Worm (Caenorhabditis elegans) whole organism, young adult: ENCODE data around the gene sdz-1.

Source experiments
- B0019.2 ChIP-seq: fragments of 200-800 bp; sonication (Bioruptor generic); conservative IDR thresholded peaks from 2 replicates; pipeline ENCODE4 v1.3.6; 2022; ENCODE audit warnings: missing genetic modification reagents, missing genetic modification characterization, missing compliant biosample characterization
- B0261.1 ChIP-seq: sonication (generic microtip); optimal IDR thresholded peaks from 2 replicates; lab custom pipeline; 2016; ENCODE audit warnings: mild to moderate bottlenecking, missing genetic modification characterization, moderate library complexity, missing compliant biosample characterization
- F10E7.11 ChIP-seq: sonication (generic microtip); optimal IDR thresholded peaks from 2 replicates; lab custom pipeline; 2017; ENCODE audit warnings: mild to moderate bottlenecking, missing genetic modification characterization, moderate library complexity, missing compliant biosample characterization
- F33H1.4 ChIP-seq: fragments of 200-800 bp; sonication (Bioruptor generic); IDR thresholded peaks from 2 replicates; pipeline ENCODE4 v1.3.6; 2022; ENCODE audit warnings: missing genetic modification reagents, missing genetic modification characterization, missing compliant biosample characterization
- F49E8.2 ChIP-seq: sonication (generic microtip); optimal IDR thresholded peaks from 3 replicates; lab custom pipeline; 2017; ENCODE audit warnings: missing genetic modification characterization, mild to moderate bottlenecking, missing compliant biosample characterization, antibody characterized with exemption, moderate library complexity; ENCODE audit not compliant: insufficient read depth
- F57C9.4 ChIP-seq: sonication (generic microtip); optimal IDR thresholded peaks from 2 replicates; lab custom pipeline; 2017; ENCODE audit warnings: mild to moderate bottlenecking, missing genetic modification characterization, missing compliant biosample characterization
- K11D2.4 ChIP-seq: fragments of 200-800 bp; sonication (Bioruptor generic); IDR thresholded peaks from 2 replicates; pipeline ENCODE4 v1.3.6; 2022; ENCODE audit warnings: missing genetic modification reagents, missing genetic modification characterization, missing compliant biosample characterization
- K12H6.12 ChIP-seq: fragments of 200-800 bp; sonication (Bioruptor generic); optimal IDR thresholded peaks from 2 replicates; lab custom pipeline; 2018; ENCODE audit warnings: mild to moderate bottlenecking, missing genetic modification characterization, missing compliant biosample characterization
- T07F8.4 ChIP-seq: sonication (generic microtip); optimal IDR thresholded peaks from 2 replicates; lab custom pipeline; 2016; ENCODE audit warnings: mild to moderate bottlenecking, missing genetic modification characterization, moderate library complexity, missing compliant biosample characterization
- Y53G8AR.9 ChIP-seq: fragments of 200-800 bp; sonication (Bioruptor generic); conservative IDR thresholded peaks from 2 replicates; pipeline ENCODE4 v1.3.6; 2022; ENCODE audit warnings: missing genetic modification reagents, missing genetic modification characterization, missing compliant biosample characterization
- Y56A3A.18 ChIP-seq: fragments of 200-800 bp; sonication (Bioruptor generic); IDR thresholded peaks from 2 replicates; pipeline ENCODE4 v1.3.6; 2022; ENCODE audit warnings: missing genetic modification reagents, missing genetic modification characterization, missing compliant biosample characterization
- aptf-3 ChIP-seq: fragments of 200-800 bp; sonication (Bioruptor generic); IDR thresholded peaks from 2 replicates; pipeline ENCODE4 v1.3.6; 2022; ENCODE audit warnings: missing genetic modification characterization, missing compliant biosample characterization
- atf-7 ChIP-seq: sonication (generic microtip); optimal IDR thresholded peaks from 2 replicates; lab custom pipeline; 2017; ENCODE audit warnings: mild to moderate bottlenecking, missing genetic modification characterization, missing compliant biosample characterization
- athp-1 ChIP-seq: sonication (generic microtip); optimal IDR thresholded peaks from 2 replicates; lab custom pipeline; 2017; ENCODE audit warnings: mild to moderate bottlenecking, missing genetic modification characterization, missing compliant biosample characterization
- bed-1 ChIP-seq: fragments of 200-800 bp; sonication (Bioruptor generic); IDR thresholded peaks from 2 replicates; pipeline ENCODE4 v1.3.6; 2022; ENCODE audit warnings: missing genetic modification reagents, missing genetic modification characterization, missing compliant biosample characterization
- bed-2 ChIP-seq: fragments of 200-800 bp; sonication (Bioruptor generic); IDR thresholded peaks from 2 replicates; pipeline ENCODE4 v1.3.6; 2022; ENCODE audit warnings: missing genetic modification reagents, missing genetic modification characterization, missing compliant biosample characterization
- ccch-3 ChIP-seq: fragments of 200-800 bp; sonication (Bioruptor generic); optimal IDR thresholded peaks from 2 replicates; lab custom pipeline; 2018; ENCODE audit warnings: mild to moderate bottlenecking, missing genetic modification characterization, missing compliant biosample characterization
- ceh-100 ChIP-seq: fragments of 200-800 bp; sonication (Bioruptor generic); IDR thresholded peaks from 2 replicates; pipeline ENCODE4 v1.3.6; 2022; ENCODE audit warnings: missing genetic modification reagents, missing genetic modification characterization, missing compliant biosample characterization
- ceh-40 ChIP-seq: fragments of 200-800 bp; sonication (Bioruptor generic); IDR thresholded peaks from 2 replicates; pipeline ENCODE4 v1.3.6; 2022; ENCODE audit warnings: missing genetic modification characterization, missing compliant biosample characterization
- die-1 ChIP-seq: sonication (generic microtip); optimal IDR thresholded peaks from 2 replicates; lab custom pipeline; 2016; ENCODE audit warnings: missing genotype, mild to moderate bottlenecking, missing genetic modification characterization, missing compliant biosample characterization
- dox-1 ChIP-seq: fragments of 200-800 bp; sonication (Bioruptor generic); IDR thresholded peaks from 2 replicates; pipeline ENCODE4 v1.3.6; 2022; ENCODE audit warnings: missing genetic modification reagents, missing genetic modification characterization, missing compliant biosample characterization
- dpff-1 ChIP-seq: sonication (generic microtip); optimal IDR thresholded peaks from 2 replicates; lab custom pipeline; 2017; ENCODE audit warnings: mild to moderate bottlenecking, missing genetic modification characterization, missing compliant biosample characterization
- efl-1 ChIP-seq: fragments of 150-350 bp; optimal IDR thresholded peaks from 2 replicates; lab custom pipeline; 2014; ENCODE audit warnings: missing biosample characterization, missing genetic modification reagents, missing genetic modification characterization
- hlh-12 ChIP-seq: sonication (generic microtip); optimal IDR thresholded peaks from 2 replicates; lab custom pipeline; 2016; ENCODE audit warnings: missing genetic modification characterization, missing compliant biosample characterization
- hmg-20 ChIP-seq: fragments of 200-800 bp; sonication (Bioruptor generic); IDR thresholded peaks from 2 replicates; pipeline ENCODE4 v1.3.6; 2022; ENCODE audit warnings: missing genetic modification reagents, missing genetic modification characterization, missing compliant biosample characterization
- lin-26 ChIP-seq: fragments of 200-800 bp; sonication (Bioruptor generic); IDR thresholded peaks from 2 replicates; pipeline ENCODE4 v1.3.6; 2022; ENCODE audit warnings: missing genetic modification reagents, missing genetic modification characterization, missing compliant biosample characterization
- lin-40 ChIP-seq: sonication (generic microtip); optimal IDR thresholded peaks from 2 replicates; lab custom pipeline; 2016; ENCODE audit warnings: missing genetic modification characterization, mild to moderate bottlenecking, missing compliant biosample characterization, missing genotype, missing genetic modification reagents
- lir-1 ChIP-seq: fragments of 200-800 bp; sonication (Bioruptor generic); conservative IDR thresholded peaks from 2 replicates; pipeline ENCODE4 v1.3.6; 2022; ENCODE audit warnings: missing genetic modification reagents, missing genetic modification characterization, missing compliant biosample characterization
- madf-10 ChIP-seq: sonication (generic microtip); optimal IDR thresholded peaks from 2 replicates; lab custom pipeline; 2016; ENCODE audit warnings: mild to moderate bottlenecking, missing genetic modification characterization, missing compliant biosample characterization
- madf-6 ChIP-seq: fragments of 200-800 bp; sonication (Bioruptor generic); IDR thresholded peaks from 2 replicates; pipeline ENCODE4 v1.3.6; 2022; ENCODE audit warnings: missing genetic modification reagents, missing genetic modification characterization, missing compliant biosample characterization
- mcd-1 ChIP-seq: fragments of 200-800 bp; sonication (Bioruptor generic); IDR thresholded peaks from 2 replicates; pipeline ENCODE4 v1.3.6; 2022; ENCODE audit warnings: missing genetic modification reagents, missing genetic modification characterization, missing compliant biosample characterization
- mes-4 ChIP-seq: sonication (generic microtip); optimal IDR thresholded peaks from 2 replicates; lab custom pipeline; 2016; ENCODE audit warnings: missing genotype, missing genetic modification characterization, missing compliant biosample characterization
- mxl-1 ChIP-seq: sonication (generic microtip); optimal IDR thresholded peaks from 2 replicates; lab custom pipeline; 2016; ENCODE audit warnings: missing genetic modification characterization, missing compliant biosample characterization
- nfyb-1 ChIP-seq: fragments of 200-800 bp; sonication (Bioruptor generic); IDR thresholded peaks from 2 replicates; pipeline ENCODE4 v1.3.6; 2022; ENCODE audit warnings: missing genetic modification reagents, missing genetic modification characterization, missing compliant biosample characterization
- nhr-120 ChIP-seq: fragments of 200-800 bp; sonication (Bioruptor generic); IDR thresholded peaks from 2 replicates; pipeline ENCODE4 v1.3.6; 2022; ENCODE audit warnings: missing genetic modification characterization, missing compliant biosample characterization
- pbrm-1 ChIP-seq: fragments of 200-800 bp; sonication (Bioruptor generic); IDR thresholded peaks from 2 replicates; pipeline ENCODE4 v1.3.6; 2022; ENCODE audit warnings: missing genetic modification reagents, missing genetic modification characterization, missing compliant biosample characterization
- rec-8 ChIP-seq, 2 experiments: sonication (generic microtip); optimal IDR thresholded peaks; 2 replicates each; lab custom pipeline; 2016; ENCODE audit warnings: mild to moderate bottlenecking in 2 of 2, missing genetic modification characterization in 2 of 2, missing genetic modification reagents in 2 of 2, missing genotype in 2 of 2, missing biosample characterization in 1 of 2, missing compliant biosample characterization in 1 of 2, moderate library complexity in 1 of 2
- rpc-1 ChIP-seq, 2 experiments: fragments of 150-350 bp in 1 of 2; sonication (generic microtip) in 1 of 2; optimal IDR thresholded peaks; 2 replicates each; lab custom pipeline; 2014 to 2018; ENCODE audit warnings: missing biosample characterization in 1 of 2, missing genetic modification characterization in 1 of 2, missing genetic modification reagents in 1 of 2, missing genotype in 1 of 2
- sea-2 ChIP-seq: fragments of 200-800 bp; sonication (Bioruptor generic); IDR thresholded peaks from 2 replicates; pipeline ENCODE4 v1.3.6; 2022; ENCODE audit warnings: missing genetic modification characterization, missing compliant biosample characterization
- snpc-1.3 ChIP-seq: sonication (generic microtip); optimal IDR thresholded peaks from 2 replicates; lab custom pipeline; 2017; ENCODE audit warnings: missing genetic modification characterization, mild to moderate bottlenecking, missing compliant biosample characterization, antibody characterized with exemption, moderate library complexity, missing genotype, missing genetic modification reagents; ENCODE audit not compliant: insufficient read depth
- snpc-4 ChIP-seq, 5 experiments: fragments of 150-350 bp in 1 of 5; sonication (generic microtip) in 4 of 5; optimal IDR thresholded peaks; 2 replicates each; lab custom pipeline; 2014 to 2018; ENCODE audit warnings: missing genetic modification characterization in 5 of 5, missing biosample characterization in 3 of 5, antibody characterized with exemption in 2 of 5, mild to moderate bottlenecking in 2 of 5, missing compliant biosample characterization in 2 of 5, missing genotype in 2 of 5, moderate library complexity in 2 of 5, missing genetic modification reagents in 1 of 5
- xnd-1 ChIP-seq: sonication (generic microtip); optimal IDR thresholded peaks from 2 replicates; lab custom pipeline; 2016; ENCODE audit warnings: missing genotype, missing genetic modification reagents, missing genetic modification characterization, missing compliant biosample characterization
- zfh-2 ChIP-seq: fragments of 200-800 bp; sonication (Bioruptor generic); conservative IDR thresholded peaks from 2 replicates; pipeline ENCODE4 v1.3.6; 2022; ENCODE audit warnings: missing genetic modification reagents, missing genetic modification characterization, missing compliant biosample characterization
- zim-3 ChIP-seq: sonication (generic microtip); optimal IDR thresholded peaks from 2 replicates; lab custom pipeline; 2017; ENCODE audit warnings: mild to moderate bottlenecking, missing genetic modification characterization, moderate library complexity, missing compliant biosample characterization
- ztf-22 ChIP-seq: fragments of 200-800 bp; sonication (Bioruptor generic); optimal IDR thresholded peaks from 2 replicates; lab custom pipeline; 2018; ENCODE audit warnings: mild to moderate bottlenecking, missing genetic modification characterization, moderate library complexity, missing compliant biosample characterization
- ztf-26 ChIP-seq: sonication (generic microtip); optimal IDR thresholded peaks from 2 replicates; lab custom pipeline; 2017; ENCODE audit warnings: missing genetic modification characterization, missing compliant biosample characterization
- ztf-6 ChIP-seq: fragments of 200-800 bp; sonication (Bioruptor generic); IDR thresholded peaks from 2 replicates; pipeline ENCODE4 v1.3.6; 2022; ENCODE audit warnings: missing genetic modification reagents, missing genetic modification characterization, missing compliant biosample characterization

Gene sdz-1

DNA sequence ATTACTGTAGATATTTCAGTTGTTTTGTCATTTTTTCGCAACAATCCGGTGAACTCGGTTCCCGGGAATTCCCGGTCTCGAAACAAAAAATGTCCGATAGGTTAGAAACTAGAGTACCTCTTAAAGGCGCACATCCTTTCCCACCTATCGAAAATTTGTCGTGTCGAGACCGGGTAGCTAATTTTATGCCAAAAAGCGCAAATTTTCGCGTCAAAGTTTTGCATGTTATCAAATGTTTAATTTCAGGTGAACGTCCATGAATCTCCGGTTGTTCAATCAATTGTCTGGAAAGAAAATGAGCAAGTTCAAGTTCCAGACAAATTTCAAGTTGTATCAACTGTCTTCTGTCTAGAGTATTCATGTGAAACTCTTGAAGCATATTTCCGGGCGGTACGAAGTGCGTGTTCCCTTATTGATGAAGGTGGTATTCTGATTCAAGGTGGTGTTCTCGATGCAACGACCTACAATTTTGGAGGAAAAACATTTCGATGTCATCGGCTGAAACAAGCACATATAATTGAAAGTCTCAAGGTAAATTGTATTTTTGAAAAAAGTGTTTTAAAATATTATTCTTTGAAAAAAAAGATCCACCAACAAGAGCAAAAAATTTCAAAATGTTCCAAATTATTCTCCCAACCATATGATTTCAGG lies 14.4 kb downstream of the sdz-1 start (continued):
- TF ChIP-seq rpc-1 (optimal IDR thresholded peaks at IDR 0.05; lab: Kevin White, UChicago) (no peak), rpc-1 (tag; optimal IDR thresholded peaks at IDR 0.05; lab: Kevin White, UChicago) (no peak), Y53G8AR.9 (GFP tag; lab: Robert Waterston, UW) (peak; percentile 66; the same call in 1 of the 2 replicates), mes-4 (tag; lab: Kevin White, UChicago) (no peak), rec-8 (tag; optimal IDR thresholded peaks at IDR 0.05; lab: Kevin White, UChicago) (no peak), hmg-20 (GFP tag; lab: Robert Waterston, UW) (no peak), mcd-1 (GFP tag; lab: Robert Waterston, UW) (peak; percentile 12; the same call in 1 of the 2 replicates), athp-1 (peak; percentile 34), madf-6 (peak; percentile 63), ccch-3 (GFP tag; lab: Kevin White, UChicago) (no peak), F10E7.11 (peak; percentile 83), lin-26 (GFP tag; lab: Robert Waterston, UW) (no peak), die-1 (tag; lab: Kevin White, UChicago) (no peak), B0019.2 (GFP tag; lab: Robert Waterston, UW) (no peak), dpff-1 (peak; percentile 64), atf-7 (peak; percentile 70), pbrm-1 (GFP tag; lab: Robert Waterston, UW) (peak; percentile 60; the same call in 1 of the 2 replicates), ceh-100 (0 out of 2 replicates have a peak, but pooled peaks have one; percentile 23), lin-40 (tag; lab: Kevin White, UChicago) (no peak), madf-10 (no peak), aptf-3 (GFP tag; lab: Robert Waterston, UW) (no peak), ztf-6 (GFP tag; lab: Robert Waterston, UW) (no peak), Y56A3A.18 (GFP tag; lab: Robert Waterston, UW) (peak; percentile 79), B0261.1 (tag; lab: Kevin White, UChicago) (no peak), zfh-2 (no peak), efl-1 (GFP tag; lab: Kevin White, UChicago) (no peak), bed-2 (no peak), xnd-1 (tag; lab: Kevin White, UChicago) (no peak), snpc-4 (GFP tag; optimal IDR thresholded peaks at IDR 0.05; lab: Kevin White, UChicago) (no peak), snpc-4 (tag; optimal IDR thresholded peaks at IDR 0.05; lab: Kevin White, UChicago) (no peak), hlh-12 (tag; lab: Kevin White, UChicago) (no peak), sea-2 (no peak), F33H1.4 (GFP tag; lab: Robert Waterston, UW) (no peak; the same call in 1 of the 2 replicates), zim-3 (tag; lab: Kevin White, UChicago) (no peak), nfyb-1 (GFP tag; lab: Robert Waterston, UW) (peak; percentile 80), T07F8.4 (tag; lab: Kevin White, UChicago) (no peak), ztf-26 (tag; lab: Kevin White, UChicago) (peak; percentile 55), lir-1 (GFP tag; lab: Robert Waterston, UW) (no peak), F49E8.2 (tag; lab: Kevin White, UChicago) (no peak), dox-1 (GFP tag; lab: Robert Waterston, UW) (no peak), K11D2.4 (GFP tag; lab: Robert Waterston, UW) (peak; percentile 40; the same call in 1 of the 2 replicates), snpc-1.3 (tag; lab: Kevin White, UChicago) (no peak), F57C9.4 (tag; lab: Kevin White, UChicago) (peak; percentile 64), mxl-1 (tag; lab: Kevin White, UChicago) (no peak), ceh-40 (GFP tag; lab: Robert Waterston, UW) (peak; percentile 81), nhr-120 (0 out of 2 replicates have a peak, but pooled peaks have one; percentile 16), bed-1 (GFP tag; lab: Robert Waterston, UW) (no peak), ztf-22 (GFP tag; lab: Kevin White, UChicago) (no peak), K12H6.12 (tag; lab: Kevin White, UChicago) (no peak)
